Worm (Caenorhabditis elegans): ENCODE data around the gene atf-7.

Gene atf-7

DNA sequence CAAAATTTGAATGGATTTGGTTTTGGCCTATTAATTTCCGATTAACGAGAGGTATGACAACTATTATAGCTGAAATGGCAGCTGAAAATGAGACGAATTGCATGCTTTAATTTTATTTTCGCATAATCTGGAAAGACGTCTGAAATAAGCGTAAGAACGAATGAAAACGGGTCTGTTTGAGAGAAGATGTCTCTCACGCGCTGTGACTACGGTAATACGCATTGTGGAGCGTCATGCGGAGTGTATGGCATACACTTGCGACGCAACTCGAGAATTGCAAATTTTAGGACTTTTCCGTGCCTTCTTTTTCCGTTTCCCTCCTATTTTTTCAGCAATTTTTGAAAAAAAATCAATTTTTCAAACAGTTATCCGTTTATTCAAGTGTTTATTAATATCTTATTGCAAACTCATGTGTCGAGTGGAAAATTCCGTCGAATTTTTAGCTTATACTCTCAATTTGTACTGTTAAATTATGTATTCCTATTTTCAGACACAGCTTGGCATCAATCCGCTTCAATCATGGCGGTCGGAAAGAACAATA is 23.3 kb downstream of the atf-7 start, which contains the start of gene rps-1 (continued):
- TF ChIP-seq grh-1 (GFP tag; IDR thresholded peaks at IDR 0.05) = peak; percentile 96
- peak; percentile 96 for TF ChIP-seq sup-37 (GFP tag; optimal IDR thresholded peaks at IDR 0.05)
- peak; percentile 50 for TF ChIP-seq pqm-1 (tag; optimal IDR thresholded peaks at IDR 0.05)
- peak; percentile 91 for TF ChIP-seq aha-1 (tag; optimal IDR thresholded peaks at IDR 0.05)
- TF ChIP-seq nhr-12 (tag; optimal IDR thresholded peaks at IDR 0.05) = peak; percentile 50
- no peak for TF ChIP-seq Y116A8C.19 (tag; optimal IDR thresholded peaks at IDR 0.05; ENCODE audit: borderline replicate concordance)
- peak; percentile 33 for TF ChIP-seq pag-3 (tag; optimal IDR thresholded peaks at IDR 0.05; ENCODE audit: borderline replicate concordance, insufficient read depth)
- TF ChIP-seq rnt-1 (tag; optimal IDR thresholded peaks at IDR 0.05) = peak; percentile 99
- TF ChIP-seq ceh-82 (tag; optimal IDR thresholded peaks at IDR 0.05) = peak; percentile 99 to 100 (median 99)
- TF ChIP-seq fkh-8 (tag; optimal IDR thresholded peaks at IDR 0.05) = peak; percentile 99
- peak; percentile 99 for TF ChIP-seq xbp-1 (tag; optimal IDR thresholded peaks at IDR 0.05)
- peak; percentile 91 for TF ChIP-seq fkh-4 (tag; optimal IDR thresholded peaks at IDR 0.05; ENCODE audit: borderline replicate concordance)
- TF ChIP-seq efl-3 (GFP tag; optimal IDR thresholded peaks at IDR 0.05) = peak; percentile 88
- TF ChIP-seq unc-86 (tag; optimal IDR thresholded peaks at IDR 0.05) = peak; percentile 99
- TF ChIP-seq nhr-76 (tag; optimal IDR thresholded peaks at IDR 0.05) = peak; percentile 68
- TF ChIP-seq nhr-84 (tag; optimal IDR thresholded peaks at IDR 0.05) = peak; percentile 74
- TF ChIP-seq unc-98 (GFP tag; IDR thresholded peaks at IDR 0.05) = peak; percentile 92
- TF ChIP-seq nhr-85 (tag) = peak; percentile 99
- TF ChIP-seq nhr-237 (tag; optimal IDR thresholded peaks at IDR 0.05) = peak; percentile 91
- TF ChIP-seq isw-1 (GFP tag; IDR thresholded peaks at IDR 0.05) = peak; percentile 99
- TF ChIP-seq ceh-8 (GFP tag; optimal IDR thresholded peaks at IDR 0.05) = peak; percentile 96
- TF ChIP-seq zag-1 (tag; optimal IDR thresholded peaks at IDR 0.05) = peak; percentile 59
- peak; percentile 95 for TF ChIP-seq ceh-88 (GFP tag; IDR thresholded peaks at IDR 0.05)
- TF ChIP-seq ztf-11 (tag; optimal IDR thresholded peaks at IDR 0.05) = peak in 1 of 2 experiments; percentile 98
- peak; percentile 93 for TF ChIP-seq elt-2 (tag; optimal IDR thresholded peaks at IDR 0.05)
- TF ChIP-seq snpc-4 (tag; optimal IDR thresholded peaks at IDR 0.05) = peak; percentile 92
- TF ChIP-seq lin-39 (tag; optimal IDR thresholded peaks at IDR 0.05) = peak; percentile 97
- TF ChIP-seq blmp-1 (tag; optimal IDR thresholded peaks at IDR 0.05) = peak; percentile 87
- peak; percentile 99 for TF ChIP-seq C16A3.4 (tag; optimal IDR thresholded peaks at IDR 0.05)
- peak; percentile 96 to 97 for TF ChIP-seq lin-35 (GFP tag; optimal IDR thresholded peaks at IDR 0.05)
- TF ChIP-seq ceh-90 (tag; optimal IDR thresholded peaks at IDR 0.05) = peak; percentile 65
- TF ChIP-seq nhr-77 (tag; optimal IDR thresholded peaks at IDR 0.05) = peak; percentile 98
- TF ChIP-seq sptf-1 (tag; optimal IDR thresholded peaks at IDR 0.05) = no peak
- TF ChIP-seq egl-27 (tag; optimal IDR thresholded peaks at IDR 0.05) = peak; percentile 77 to 81
- peak; percentile 96 for TF ChIP-seq fos-1 (tag; optimal IDR thresholded peaks at IDR 0.05)
- peak; percentile 93 to 94 (median 93) for TF ChIP-seq dpl-1 (GFP tag; optimal IDR thresholded peaks at IDR 0.05)
- TF ChIP-seq mdl-1 (tag; optimal IDR thresholded peaks at IDR 0.05) = peak; percentile 55 to 98
- TF ChIP-seq nhr-71 (tag; optimal IDR thresholded peaks at IDR 0.05) = peak; percentile 99
- TF ChIP-seq ceh-63 (GFP tag; optimal IDR thresholded peaks at IDR 0.05) = peak; percentile 91
- TF ChIP-seq ets-5 (GFP tag; IDR thresholded peaks at IDR 0.05) = 0 out of 2 replicates have a peak, but pooled peaks have one; percentile 11
- peak; percentile 60 for TF ChIP-seq nhr-28 (tag; optimal IDR thresholded peaks at IDR 0.05)
- TF ChIP-seq lin-13 (GFP tag; optimal IDR thresholded peaks at IDR 0.05) = peak; percentile 98
- TF ChIP-seq unc-62 (GFP tag; optimal IDR thresholded peaks at IDR 0.05) = peak; percentile 63
- TF ChIP-seq nhr-11 (tag; optimal IDR thresholded peaks at IDR 0.05) = peak; percentile 94
- peak; percentile 99 for TF ChIP-seq egl-13 (tag; optimal IDR thresholded peaks at IDR 0.05)
- TF ChIP-seq hpl-2 (GFP tag; optimal IDR thresholded peaks at IDR 0.05) = peak; percentile 94
- TF ChIP-seq ama-1 (optimal IDR thresholded peaks at IDR 0.05) = peak; percentile 92
- peak; percentile 99 for TF ChIP-seq lin-14 (GFP tag; optimal IDR thresholded peaks at IDR 0.05)
- TF ChIP-seq hlh-4 (tag; optimal IDR thresholded peaks at IDR 0.05) = peak; percentile 67
- peak; percentile 99 for TF ChIP-seq nhr-20 (tag; optimal IDR thresholded peaks at IDR 0.05)
- TF ChIP-seq zip-4 (GFP tag; optimal IDR thresholded peaks at IDR 0.05) = peak; percentile 95
- peak; percentile 95 for TF ChIP-seq sox-4 (tag; optimal IDR thresholded peaks at IDR 0.05)

Measured in whole organism, L1 larva.